Fruit fly (Drosophila melanogaster): Measurements from ENCODE around the gene CG14736.

Gene CG14736

dm6 chr3R:12083537-12083936 lies 43.2 kb downstream of the CG14736 start (continued):
- TF ChIP-seq Nf-YB (GFP tag; optimal IDR thresholded peaks at IDR 0.05) (no peak), lbe (GFP tag; optimal IDR thresholded peaks at IDR 0.05) (no peak), lmd (GFP tag; IDR thresholded peaks at IDR 0.05) (no peak; the same call in 1 of the 2 replicates), CG34422 (GFP tag; IDR thresholded peaks at IDR 0.05) (0 out of 3 replicates have a peak, but pooled peaks have one; percentile 12), dysf (GFP tag; IDR thresholded peaks at IDR 0.05) (peak; percentile 70), nmo (GFP tag; optimal IDR thresholded peaks at IDR 0.05) (peak; percentile 9), CG5180 (GFP tag; optimal IDR thresholded peaks at IDR 0.05) (no peak), Fer3 (tag; optimal IDR thresholded peaks at IDR 0.05) (peak; percentile 23), peb (GFP tag; IDR thresholded peaks at IDR 0.05) (no peak), pzg (GFP tag; optimal IDR thresholded peaks at IDR 0.05) (no peak), Bteb2 (GFP tag; optimal IDR thresholded peaks at IDR 0.05) (no peak), CG31388 (GFP tag; optimal IDR thresholded peaks at IDR 0.05) (no peak), CG10321 (GFP tag; IDR thresholded peaks at IDR 0.05) (no peak), dmrt99B (tag; optimal IDR thresholded peaks at IDR 0.05) (peak; percentile 34), tna (GFP tag; IDR thresholded peaks at IDR 0.05; ENCODE audit: partially characterized antibody) (no peak), CG33557 (GFP tag; optimal IDR thresholded peaks at IDR 0.05) (no peak), odd (GFP tag; optimal IDR thresholded peaks at IDR 0.05) (no peak), row (GFP tag; IDR thresholded peaks at IDR 0.05) (no peak; the same call in 2 of the 3 replicates), zfh2 (GFP tag; optimal IDR thresholded peaks at IDR 0.05) (peak; percentile 39), ems (GFP tag; optimal IDR thresholded peaks at IDR 0.05) (peak; percentile 32), Abd-B (GFP tag; optimal IDR thresholded peaks at IDR 0.05) (peak; percentile 30), Ets97D (GFP tag; optimal IDR thresholded peaks at IDR 0.05) (no peak), CG34224 (GFP tag; IDR thresholded peaks at IDR 0.05; ENCODE audit: partially characterized antibody) (no peak), CG16779 (GFP tag; IDR thresholded peaks at IDR 0.05) (no peak), CG11723 (GFP tag; optimal IDR thresholded peaks at IDR 0.05) (no peak), gcm (GFP tag; optimal IDR thresholded peaks at IDR 0.05) (no peak), Fer2 (tag; optimal IDR thresholded peaks at IDR 0.05) (no peak), prd (optimal IDR thresholded peaks at IDR 0.05) (no peak), prd (GFP tag; IDR thresholded peaks at IDR 0.05) (no peak), Dip2 (GFP tag; IDR thresholded peaks at IDR 0.05) (no peak), Vsx1 (GFP tag; optimal IDR thresholded peaks at IDR 0.05) (no peak), CG7372 (GFP tag; IDR thresholded peaks at IDR 0.05) (no peak), CG17359 (tag; optimal IDR thresholded peaks at IDR 0.05) (peak; percentile 14), PHDP (tag; optimal IDR thresholded peaks at IDR 0.05) (peak; percentile 1), CG15269 (tag; optimal IDR thresholded peaks at IDR 0.05) (peak; percentile 62), CG10543 (GFP tag; optimal IDR thresholded peaks at IDR 0.05) (no peak), tgo (GFP tag; IDR thresholded peaks at IDR 0.05) (peak; percentile 27; the same call in 1 of the 3 replicates), salm (tag; optimal IDR thresholded peaks at IDR 0.05) (no peak), CG7556 (GFP tag; optimal IDR thresholded peaks at IDR 0.05) (no peak), her (GFP tag; optimal IDR thresholded peaks at IDR 0.05) (no peak), CG8089 (GFP tag; optimal IDR thresholded peaks at IDR 0.05) (no peak), fru (optimal IDR thresholded peaks at IDR 0.05) (no peak), Elba2 (GFP tag; optimal IDR thresholded peaks at IDR 0.05) (no peak), CG11695 (GFP tag; IDR thresholded peaks at IDR 0.05) (0 out of 3 replicates have a peak, but pooled peaks have one; percentile 28), CG17829 (tag; optimal IDR thresholded peaks at IDR 0.05) (no peak), CG7963 (GFP tag; IDR thresholded peaks at IDR 0.05; ENCODE audit: partially characterized antibody) (no peak), CG8765 (GFP tag; IDR thresholded peaks at IDR 0.05) (no peak), sisA (GFP tag; IDR thresholded peaks at IDR 0.05) (no peak), CG13424 (tag; optimal IDR thresholded peaks at IDR 0.05) (peak; percentile 6), emc (GFP tag; optimal IDR thresholded peaks at IDR 0.05) (no peak), CG15696 (tag; optimal IDR thresholded peaks at IDR 0.05) (no peak), az2 (GFP tag; optimal IDR thresholded peaks at IDR 0.05) (no peak)
